Worm (Caenorhabditis elegans) whole organism, midembryonic: ENCODE results near the gene mpz-3.

Experiments
- T22C8.4 ChIP-seq: fragments of 200-800 bp; sonication (Bioruptor generic); IDR thresholded peaks from 2 replicates; pipeline ENCODE4 v1.3.6; 2022; ENCODE audit warnings: missing genetic modification characterization, missing compliant biosample characterization
- cog-1 ChIP-seq: sonication (generic microtip); optimal IDR thresholded peaks from 2 replicates; lab custom pipeline; 2016; ENCODE audit warnings: missing genetic modification characterization, missing compliant biosample characterization
- klf-2 ChIP-seq: fragments of 200-800 bp; sonication (Bioruptor generic); conservative IDR thresholded peaks from 2 replicates; pipeline ENCODE4 v1.3.6; 2022; ENCODE audit warnings: missing genetic modification reagents, missing genetic modification characterization, missing compliant biosample characterization
- med-1 ChIP-seq: sonication (generic microtip); optimal IDR thresholded peaks from 2 replicates; lab custom pipeline; 2017; ENCODE audit warnings: missing genetic modification characterization, mild to moderate bottlenecking, missing compliant biosample characterization, antibody characterized with exemption, missing genetic modification reagents; ENCODE audit not compliant: insufficient read depth
- ztf-23 ChIP-seq: fragments of 200-800 bp; sonication (Bioruptor generic); IDR thresholded peaks from 2 replicates; pipeline ENCODE4 v1.3.6; 2022; ENCODE audit warnings: missing genetic modification reagents, missing genetic modification characterization, missing compliant biosample characterization
- ztf-29 ChIP-seq: fragments of 200-800 bp; sonication (Bioruptor generic); IDR thresholded peaks from 2 replicates; pipeline ENCODE4 v1.3.6; 2022; ENCODE audit warnings: missing genetic modification reagents, missing genetic modification characterization, missing compliant biosample characterization

- TF ChIP-seq ztf-23 (peak; percentile 80; the same call in 1 of the 2 replicates), klf-2 (GFP tag; lab: Robert Waterston, UW) (no peak; the same call in none of the 2 replicates), med-1 (GFP tag; lab: Kevin White, UChicago) (peak; percentile 66), ztf-29 (GFP tag; lab: Robert Waterston, UW) (peak; percentile 56; the same call in 1 of the 2 replicates), T22C8.4 (GFP tag; lab: Robert Waterston, UW) (peak; percentile 67; the same call in 1 of the 2 replicates), cog-1 (tag; lab: Kevin White, UChicago) (no peak)
These were observed at the start of gene mpz-3 for ce11 chrII:6565077-6565476.
